Worm (Caenorhabditis elegans): Measurements from ENCODE around the gene marg-1.
A peak's percentile ranks its signal among the peaks of the same experiment; 100 is the strongest.

The marg-1 gene

ce11 chrX:3783659-3784058 lies 2.7 kb upstream of the marg-1 start:
- TF ChIP-seq cog-1 (tag; optimal IDR thresholded peaks at IDR 0.05) (no peak), med-1 (GFP tag; optimal IDR thresholded peaks at IDR 0.05; ENCODE audit: insufficient read depth) (no peak), T22C8.4 (GFP tag; IDR thresholded peaks at IDR 0.05) (no peak), ztf-23 (GFP tag; IDR thresholded peaks at IDR 0.05) (no peak), flt-1 (GFP tag; IDR thresholded peaks at IDR 0.05) (no peak), ref-1 (GFP tag; conservative IDR thresholded peaks at IDR 0.05) (no peak), klf-2 (GFP tag; conservative IDR thresholded peaks at IDR 0.05) (no peak), tab-1 (GFP tag; IDR thresholded peaks at IDR 0.05) (no peak), ztf-29 (GFP tag; IDR thresholded peaks at IDR 0.05) (no peak)

ce11 chrX:3773233-3773632 lies 7.7 kb downstream of the marg-1 start:
- TF ChIP-seq T22C8.4 (GFP tag; IDR thresholded peaks at IDR 0.05) = no peak
- TF ChIP-seq klf-2 (GFP tag; conservative IDR thresholded peaks at IDR 0.05) = no peak

- TF ChIP-seq med-1 (GFP tag; optimal IDR thresholded peaks at IDR 0.05; ENCODE audit: insufficient read depth) (no peak), klf-2 (GFP tag; conservative IDR thresholded peaks at IDR 0.05) (no peak), ztf-29 (GFP tag; IDR thresholded peaks at IDR 0.05) (no peak), cog-1 (tag; optimal IDR thresholded peaks at IDR 0.05) (no peak), ztf-23 (GFP tag; IDR thresholded peaks at IDR 0.05) (no peak), flt-1 (GFP tag; IDR thresholded peaks at IDR 0.05) (no peak), ref-1 (GFP tag; conservative IDR thresholded peaks at IDR 0.05) (no peak), T22C8.4 (GFP tag; IDR thresholded peaks at IDR 0.05) (no peak), tab-1 (GFP tag; IDR thresholded peaks at IDR 0.05) (no peak)
These were observed 8.5 kb downstream of the marg-1 start, which contains the start of gene F47B7.2 for ce11 chrX:3772405-3772804. Gene F47B7.2 (plus strand): TSS chrX:3772762.

ce11 chrX:3768717-3769116 lies 12.2 kb downstream of the marg-1 start, which contains the start of gene F47B7.5:
Gene F47B7.5 (minus strand): TSS chrX:3768817.
- TF ChIP-seq ref-1 (GFP tag; conservative IDR thresholded peaks at IDR 0.05) (no peak), tab-1 (GFP tag; IDR thresholded peaks at IDR 0.05) (no peak), T22C8.4 (GFP tag; IDR thresholded peaks at IDR 0.05) (no peak), klf-2 (GFP tag; conservative IDR thresholded peaks at IDR 0.05) (no peak), cog-1 (tag; optimal IDR thresholded peaks at IDR 0.05) (no peak), ztf-23 (GFP tag; IDR thresholded peaks at IDR 0.05) (no peak)

- TF ChIP-seq klf-2 (GFP tag; conservative IDR thresholded peaks at IDR 0.05) (no peak), med-1 (GFP tag; optimal IDR thresholded peaks at IDR 0.05; ENCODE audit: insufficient read depth) (no peak), flt-1 (GFP tag; IDR thresholded peaks at IDR 0.05) (no peak), tab-1 (GFP tag; IDR thresholded peaks at IDR 0.05) (no peak), cog-1 (tag; optimal IDR thresholded peaks at IDR 0.05) (no peak), T22C8.4 (GFP tag; IDR thresholded peaks at IDR 0.05) (no peak), ztf-29 (GFP tag; IDR thresholded peaks at IDR 0.05) (no peak), ztf-23 (GFP tag; IDR thresholded peaks at IDR 0.05) (no peak), ref-1 (GFP tag; conservative IDR thresholded peaks at IDR 0.05) (no peak)
These were observed 14.4 kb downstream of the marg-1 start, which contains the start of gene F47B7.4 for ce11 chrX:3766552-3766951. Gene F47B7.4 (minus strand): TSS chrX:3766652.

ce11 chrX:3764295-3764694 lies 16.6 kb downstream of the marg-1 start, which contains the start of gene F47B7.3:
Gene F47B7.3 (minus strand): TSS chrX:3764395.
- no peak for TF ChIP-seq ztf-23 (GFP tag; IDR thresholded peaks at IDR 0.05)
- no peak for TF ChIP-seq ref-1 (GFP tag; conservative IDR thresholded peaks at IDR 0.05)
- no peak for TF ChIP-seq T22C8.4 (GFP tag; IDR thresholded peaks at IDR 0.05)
- no peak for TF ChIP-seq klf-2 (GFP tag; conservative IDR thresholded peaks at IDR 0.05)
- TF ChIP-seq ztf-29 (GFP tag; IDR thresholded peaks at IDR 0.05) = no peak
- no peak for TF ChIP-seq tab-1 (GFP tag; IDR thresholded peaks at IDR 0.05)
- no peak for TF ChIP-seq flt-1 (GFP tag; IDR thresholded peaks at IDR 0.05)
- no peak for TF ChIP-seq cog-1 (tag; optimal IDR thresholded peaks at IDR 0.05)
- no peak for TF ChIP-seq med-1 (GFP tag; optimal IDR thresholded peaks at IDR 0.05; ENCODE audit: insufficient read depth)

- TF ChIP-seq cog-1 (tag; optimal IDR thresholded peaks at IDR 0.05) = no peak
These were observed 18.5 kb downstream of the marg-1 start, which contains the start of gene T14G12.11 for ce11 chrX:3762410-3762809. Gene T14G12.11 (minus strand): TSS chrX:3762547.

ce11 chrX:3759820-3760219 lies 21.1 kb downstream of the marg-1 start:
- no peak for TF ChIP-seq med-1 (GFP tag; optimal IDR thresholded peaks at IDR 0.05; ENCODE audit: insufficient read depth)
- 0 out of 2 replicates have a peak, but pooled peaks have one; percentile 44 for TF ChIP-seq tab-1 (GFP tag; IDR thresholded peaks at IDR 0.05)

ce11 chrX:3759345-3759744 lies 21.6 kb downstream of the marg-1 start, which contains the start of gene T14G12.6:
Gene T14G12.6 (minus strand): TSS chrX:3759445.
- TF ChIP-seq tab-1 (GFP tag; IDR thresholded peaks at IDR 0.05) (no peak), med-1 (GFP tag; optimal IDR thresholded peaks at IDR 0.05; ENCODE audit: insufficient read depth) (no peak), T22C8.4 (GFP tag; IDR thresholded peaks at IDR 0.05) (no peak), ref-1 (GFP tag; conservative IDR thresholded peaks at IDR 0.05) (no peak), cog-1 (tag; optimal IDR thresholded peaks at IDR 0.05) (no peak), ztf-29 (GFP tag; IDR thresholded peaks at IDR 0.05) (no peak), flt-1 (GFP tag; IDR thresholded peaks at IDR 0.05) (no peak), klf-2 (GFP tag; conservative IDR thresholded peaks at IDR 0.05) (no peak), ztf-23 (GFP tag; IDR thresholded peaks at IDR 0.05) (no peak)

- TF ChIP-seq tab-1 (GFP tag; IDR thresholded peaks at IDR 0.05) (no peak), ztf-29 (GFP tag; IDR thresholded peaks at IDR 0.05) (no peak), ztf-23 (GFP tag; IDR thresholded peaks at IDR 0.05) (no peak), flt-1 (GFP tag; IDR thresholded peaks at IDR 0.05) (no peak), ref-1 (GFP tag; conservative IDR thresholded peaks at IDR 0.05) (no peak), med-1 (GFP tag; optimal IDR thresholded peaks at IDR 0.05; ENCODE audit: insufficient read depth) (no peak), klf-2 (GFP tag; conservative IDR thresholded peaks at IDR 0.05) (no peak)
These were observed 22.5 kb downstream of the marg-1 start, which contains the start of gene T14G12.12 for ce11 chrX:3758399-3758798. Gene T14G12.12 (minus strand): TSS chrX:3758499.

- TF ChIP-seq tab-1 (GFP tag; IDR thresholded peaks at IDR 0.05) = no peak
These were observed 24.7 kb downstream of the marg-1 start for ce11 chrX:3756238-3756637.
